Worm (Caenorhabditis elegans) whole organism, young adult: ENCODE measurements around the gene C16C10.1.

Source experiments
- aptf-2 ChIP-seq: fragments of 200-800 bp; sonication (Bioruptor generic); conservative IDR thresholded peaks from 2 replicates; pipeline ENCODE4 v1.3.6; 2022; ENCODE audit warnings: missing genetic modification reagents, missing genetic modification characterization, missing compliant biosample characterization
- lsl-1 ChIP-seq: fragments of 200-800 bp; sonication (Bioruptor generic); optimal IDR thresholded peaks from 2 replicates; lab custom pipeline; 2018; ENCODE audit warnings: mild to moderate bottlenecking, missing genetic modification characterization, moderate library complexity, missing compliant biosample characterization
- lsy-27 ChIP-seq: sonication (generic microtip); optimal IDR thresholded peaks from 2 replicates; lab custom pipeline; 2017; ENCODE audit warnings: missing genetic modification characterization, mild to moderate bottlenecking, missing compliant biosample characterization, antibody characterized with exemption, missing genotype, borderline replicate concordance; ENCODE audit not compliant: insufficient read depth
- nfyb-1 ChIP-seq: fragments of 200-800 bp; sonication (Bioruptor generic); IDR thresholded peaks from 2 replicates; pipeline ENCODE4 v1.3.6; 2022; ENCODE audit warnings: missing genetic modification reagents, missing genetic modification characterization, missing compliant biosample characterization
- rec-8 ChIP-seq, 2 experiments: sonication (generic microtip); optimal IDR thresholded peaks; 2 replicates each; lab custom pipeline; 2016; ENCODE audit warnings: mild to moderate bottlenecking in 2 of 2, missing genetic modification characterization in 2 of 2, missing genetic modification reagents in 2 of 2, missing genotype in 2 of 2, missing biosample characterization in 1 of 2, missing compliant biosample characterization in 1 of 2, moderate library complexity in 1 of 2
- zim-3 ChIP-seq: sonication (generic microtip); optimal IDR thresholded peaks from 2 replicates; lab custom pipeline; 2017; ENCODE audit warnings: mild to moderate bottlenecking, missing genetic modification characterization, moderate library complexity, missing compliant biosample characterization

DNA sequence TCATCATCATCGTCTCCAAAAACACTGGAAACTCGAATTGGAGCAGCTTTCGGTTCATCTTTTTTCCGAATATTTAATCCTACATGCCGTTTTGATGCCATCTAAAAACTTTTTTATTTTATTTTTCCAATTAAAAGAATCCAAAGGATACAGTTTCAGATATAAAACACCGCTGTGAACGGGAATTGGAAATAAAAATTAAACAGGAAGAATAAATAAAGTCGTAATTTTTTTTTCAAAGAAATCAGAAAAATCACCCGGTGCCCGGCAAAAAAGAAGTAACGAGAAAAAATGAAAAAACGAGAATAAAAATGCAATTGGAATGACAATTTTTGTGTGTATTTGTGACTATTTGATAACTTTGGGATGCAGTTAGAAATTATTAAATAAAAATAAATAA, 12.6 kb downstream of the C16C10.1 start, which contains the start of gene ccdc-55:
- TF ChIP-seq lsl-1 (no peak), aptf-2 (GFP tag; lab: Robert Waterston, UW) (no peak), rec-8 (tag; optimal IDR thresholded peaks at IDR 0.05; lab: Kevin White, UChicago) (no peak), nfyb-1 (GFP tag; lab: Robert Waterston, UW) (no peak), zim-3 (tag; lab: Kevin White, UChicago) (no peak), lsy-27 (no peak)
